Worm (Caenorhabditis elegans) whole organism, L4/young adult: ENCODE data around the gene ssup-72.

Source experiments
- W03F9.2 ChIP-seq: fragments of 150-350 bp; optimal IDR thresholded peaks from 2 replicates; lab custom pipeline; 2014; ENCODE audit warnings: missing biosample characterization, missing genetic modification characterization
- dao-5 ChIP-seq: sonication (generic microtip); optimal IDR thresholded peaks from 2 replicates; lab custom pipeline; 2016; ENCODE audit warnings: missing genotype, missing genetic modification characterization, moderate library complexity, missing compliant biosample characterization
- him-1 ChIP-seq: sonication (generic microtip); optimal IDR thresholded peaks from 2 replicates; lab custom pipeline; 2016; ENCODE audit warnings: missing genotype, missing genetic modification reagents, missing genetic modification characterization, missing compliant biosample characterization

DNA sequence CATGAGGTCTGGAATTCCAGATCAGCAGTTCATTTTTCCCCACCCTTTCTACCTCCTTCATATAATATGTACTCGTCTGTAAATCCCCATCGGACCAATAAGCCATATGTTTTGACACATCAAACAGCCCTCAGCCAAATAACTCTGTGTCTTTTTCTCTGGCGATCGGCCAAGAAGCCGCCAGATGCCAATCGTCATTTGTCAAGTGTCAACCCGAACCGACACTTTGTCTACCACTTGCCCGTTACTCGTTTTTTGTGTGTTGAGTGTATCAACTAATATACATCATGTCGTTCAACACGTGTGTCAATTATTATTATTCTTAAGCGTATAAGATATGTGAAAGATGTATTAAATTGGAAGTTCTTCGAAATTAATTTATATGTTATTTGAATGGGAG is 46.8 kb downstream of the ssup-72 start:
- TF ChIP-seq him-1 (no peak), dao-5 (tag; lab: Kevin White, UChicago) (no peak), W03F9.2 (tag; lab: Kevin White, UChicago) (no peak)
